Fruit fly (Drosophila melanogaster): Measurements from ENCODE around the gene Mesh1.

Mesh1 gene

dm6 chr3R:29153197-29153644 lies 49.1 kb downstream of the Mesh1 start, which contains the start of the genes Slbp and Rpn2 (continued):
- TF ChIP-seq ind (GFP tag; optimal IDR thresholded peaks at IDR 0.05) (peak; percentile 19), CG16815 (GFP tag; optimal IDR thresholded peaks at IDR 0.05) (no peak), lov (optimal IDR thresholded peaks at IDR 0.05) (no peak), lov (GFP tag; IDR thresholded peaks at IDR 0.05) (no peak), CG8944 (GFP tag; optimal IDR thresholded peaks at IDR 0.05) (peak; percentile 7), CG17802 (tag; optimal IDR thresholded peaks at IDR 0.05) (no peak), Hmr (GFP tag; optimal IDR thresholded peaks at IDR 0.05) (peak; percentile 48), CG11247 (GFP tag; IDR thresholded peaks at IDR 0.05) (no peak), CG10209 (GFP tag; optimal IDR thresholded peaks at IDR 0.05) (peak; percentile 1), repo (GFP tag; optimal IDR thresholded peaks at IDR 0.05) (peak; percentile 6), CG10959 (GFP tag; IDR thresholded peaks at IDR 0.05) (no peak), CG6683 (GFP tag; optimal IDR thresholded peaks at IDR 0.05) (peak; percentile 37), D19A (tag; optimal IDR thresholded peaks at IDR 0.05) (no peak), da (GFP tag; optimal IDR thresholded peaks at IDR 0.05) (no peak), CG10462 (GFP tag; optimal IDR thresholded peaks at IDR 0.05) (no peak), CG12391 (tag; optimal IDR thresholded peaks at IDR 0.05) (peak; percentile 67), cad (GFP tag; optimal IDR thresholded peaks at IDR 0.05) (no peak), crp (GFP tag; optimal IDR thresholded peaks at IDR 0.05) (peak in 1 of 2 experiments; percentile 35), fru (optimal IDR thresholded peaks at IDR 0.05) (no peak), CG10979 (tag; optimal IDR thresholded peaks at IDR 0.05) (peak; percentile 13), CG14667 (GFP tag; IDR thresholded peaks at IDR 0.05) (no peak), lab (GFP tag; optimal IDR thresholded peaks at IDR 0.05) (peak; percentile 55), gro (GFP tag; optimal IDR thresholded peaks at IDR 0.05) (peak; percentile 84), run (tag; optimal IDR thresholded peaks at IDR 0.05) (no peak), phol (tag; optimal IDR thresholded peaks at IDR 0.05) (peak; percentile 71), Oaz (GFP tag; IDR thresholded peaks at IDR 0.05) (no peak), CG7271 (tag; optimal IDR thresholded peaks at IDR 0.05) (peak; percentile 20), fu2 (GFP tag; optimal IDR thresholded peaks at IDR 0.05) (peak; percentile 26), CG31224 (GFP tag; IDR thresholded peaks at IDR 0.05) (no peak), CG31441 (GFP tag; IDR thresholded peaks at IDR 0.05) (0 out of 2 replicates have a peak, but pooled peaks have one; percentile 20), CG8478 (optimal IDR thresholded peaks at IDR 0.05) (no peak), tap (tag; optimal IDR thresholded peaks at IDR 0.05) (no peak), CG3838 (GFP tag; optimal IDR thresholded peaks at IDR 0.05) (no peak), CG11085 (GFP tag; IDR thresholded peaks at IDR 0.05) (peak; percentile 18; the same call in 1 of the 2 replicates), CG17912 (GFP tag; optimal IDR thresholded peaks at IDR 0.05) (no peak), CG17361 (GFP tag; IDR thresholded peaks at IDR 0.05) (no peak), vnd (GFP tag; IDR thresholded peaks at IDR 0.05; ENCODE audit: partially characterized antibody) (peak; percentile 87), Scr (GFP tag; IDR thresholded peaks at IDR 0.05; ENCODE audit: partially characterized antibody) (peak; percentile 94), CG31365 (tag; optimal IDR thresholded peaks at IDR 0.05) (no peak), ham (GFP tag; IDR thresholded peaks at IDR 0.05) (no peak), Asciz (GFP tag; optimal IDR thresholded peaks at IDR 0.05) (no peak), CG15073 (GFP tag; optimal IDR thresholded peaks at IDR 0.05) (no peak), CG1024 (GFP tag; IDR thresholded peaks at IDR 0.05) (no peak), Dip3 (GFP tag; optimal IDR thresholded peaks at IDR 0.05) (peak; percentile 45), eyg (GFP tag; optimal IDR thresholded peaks at IDR 0.05) (peak; percentile 53), gsb (GFP tag; IDR thresholded peaks at IDR 0.05) (no peak), Gsc (GFP tag; IDR thresholded peaks at IDR 0.05) (no peak), pho (GFP tag; optimal IDR thresholded peaks at IDR 0.05) (peak; percentile 68), CG18764 (GFP tag; optimal IDR thresholded peaks at IDR 0.05) (peak; percentile 9), yki (optimal IDR thresholded peaks at IDR 0.05) (no peak), CG15601 (tag; optimal IDR thresholded peaks at IDR 0.05) (peak; percentile 10), CG11398 (GFP tag; optimal IDR thresholded peaks at IDR 0.05) (no peak), CG7556 (GFP tag; optimal IDR thresholded peaks at IDR 0.05) (peak; percentile 7)
